Worm (Caenorhabditis elegans): ENCODE measurements around the gene M117.1.

The M117.1 gene

ce11 chrIV:11813901-11814300 lies at the start of gene M117.1:
TSS of gene M117.1 (plus strand) at chrIV:11814247.
- TF ChIP-seq unc-62 (GFP tag; optimal IDR thresholded peaks at IDR 0.05) = no peak

- TF ChIP-seq unc-62 (GFP tag; optimal IDR thresholded peaks at IDR 0.05) = no peak
Observed at ce11 chrIV:11765507-11765906, 48.5 kb upstream of the M117.1 start.

- no peak for TF ChIP-seq unc-62 (GFP tag; optimal IDR thresholded peaks at IDR 0.05)
Observed at ce11 chrIV:11769769-11770168, 44.3 kb upstream of the M117.1 start.

- TF ChIP-seq unc-62 (GFP tag; optimal IDR thresholded peaks at IDR 0.05) = no peak
Observed at ce11 chrIV:11771064-11771463, 43.0 kb upstream of the M117.1 start.

- no peak for TF ChIP-seq unc-62 (GFP tag; optimal IDR thresholded peaks at IDR 0.05)
Observed at ce11 chrIV:11772119-11772518, 41.9 kb upstream of the M117.1 start.

- TF ChIP-seq unc-62 (GFP tag; optimal IDR thresholded peaks at IDR 0.05) = no peak
Observed at ce11 chrIV:11773692-11774225, 40.3 kb upstream of the M117.1 start, which contains the start of gene lips-5. TSS of gene lips-5 (minus strand) at chrIV:11773742.

- TF ChIP-seq unc-62 (GFP tag; optimal IDR thresholded peaks at IDR 0.05) = no peak
Observed at ce11 chrIV:11776968-11777467, 37.0 kb upstream of the M117.1 start.

ce11 chrIV:11779028-11779427 lies 35.0 kb upstream of the M117.1 start, which contains the start of gene lpr-2:
TSS of gene lpr-2 (plus strand) at chrIV:11779216.
- no peak for TF ChIP-seq unc-62 (GFP tag; optimal IDR thresholded peaks at IDR 0.05)

ce11 chrIV:11782846-11783245 lies 31.2 kb upstream of the M117.1 start:
- no peak for TF ChIP-seq unc-62 (GFP tag; optimal IDR thresholded peaks at IDR 0.05)

ce11 chrIV:11785064-11785840 lies 28.8 kb upstream of the M117.1 start:
- no peak for TF ChIP-seq unc-62 (GFP tag; optimal IDR thresholded peaks at IDR 0.05)

- TF ChIP-seq unc-62 (GFP tag; optimal IDR thresholded peaks at IDR 0.05) = no peak
Observed at ce11 chrIV:11787793-11788192, 26.3 kb upstream of the M117.1 start.

- no peak for TF ChIP-seq unc-62 (GFP tag; optimal IDR thresholded peaks at IDR 0.05)
Observed at ce11 chrIV:11788383-11788963, 25.6 kb upstream of the M117.1 start.

ce11 chrIV:11792495-11792894 lies 21.6 kb upstream of the M117.1 start, which contains the start of gene H01G02.3:
TSS of gene H01G02.3 (minus strand) at chrIV:11792595.
- no peak for TF ChIP-seq unc-62 (GFP tag; optimal IDR thresholded peaks at IDR 0.05)

- no peak for TF ChIP-seq unc-62 (GFP tag; optimal IDR thresholded peaks at IDR 0.05)
Observed at ce11 chrIV:11793170-11793569, 20.9 kb upstream of the M117.1 start.

- no peak for TF ChIP-seq unc-62 (GFP tag; optimal IDR thresholded peaks at IDR 0.05)
Observed at ce11 chrIV:11795964-11796363, 18.1 kb upstream of the M117.1 start.

- TF ChIP-seq unc-62 (GFP tag; optimal IDR thresholded peaks at IDR 0.05) = no peak
Observed at ce11 chrIV:11796818-11797217, 17.2 kb upstream of the M117.1 start.

ce11 chrIV:11799240-11799639 lies 14.8 kb upstream of the M117.1 start:
- TF ChIP-seq unc-62 (GFP tag; optimal IDR thresholded peaks at IDR 0.05) = no peak
